Fruit fly (Drosophila melanogaster): ENCODE measurements around the gene CG9121.
A peak's percentile ranks its signal among the peaks of the same experiment; 100 is the strongest.

Gene CG9121

dm6 chr2L:5060952-5061478, 10.2 kb upstream of the CG9121 start (continued):
- TF ChIP-seq HHEX (GFP tag; optimal IDR thresholded peaks at IDR 0.05) (peak; percentile 76), danr (GFP tag; IDR thresholded peaks at IDR 0.05) (peak; percentile 49; the same call in 1 of the 2 replicates), NFAT (GFP tag; IDR thresholded peaks at IDR 0.05) (peak; percentile 31; the same call in 1 of the 2 replicates), CG13424 (tag; optimal IDR thresholded peaks at IDR 0.05) (peak; percentile 56), CG10959 (GFP tag; IDR thresholded peaks at IDR 0.05) (no peak), CG12659 (GFP tag; optimal IDR thresholded peaks at IDR 0.05) (peak; percentile 57), fd64A (GFP tag; optimal IDR thresholded peaks at IDR 0.05) (no peak), HLHmδ (GFP tag; optimal IDR thresholded peaks at IDR 0.05) (no peak), B-H2 (GFP tag; optimal IDR thresholded peaks at IDR 0.05) (peak; percentile 46), odd (GFP tag; optimal IDR thresholded peaks at IDR 0.05) (peak; percentile 72), CG6254 (GFP tag; optimal IDR thresholded peaks at IDR 0.05) (peak; percentile 59), gce (GFP tag; IDR thresholded peaks at IDR 0.05) (0 out of 3 replicates have a peak, but pooled peaks have one; percentile 29), stwl (tag; optimal IDR thresholded peaks at IDR 0.05) (no peak), CG8281 (tag; optimal IDR thresholded peaks at IDR 0.05) (peak; percentile 23), repo (GFP tag; optimal IDR thresholded peaks at IDR 0.05) (peak; percentile 15), pum (GFP tag; optimal IDR thresholded peaks at IDR 0.05) (peak; percentile 80), CG10274 (GFP tag; optimal IDR thresholded peaks at IDR 0.05) (peak; percentile 15), CG1832 (GFP tag; optimal IDR thresholded peaks at IDR 0.05) (no peak), lab (GFP tag; optimal IDR thresholded peaks at IDR 0.05) (peak; percentile 91), CG6791 (GFP tag; IDR thresholded peaks at IDR 0.05; ENCODE audit: partially characterized antibody) (no peak), CG6765 (GFP tag; optimal IDR thresholded peaks at IDR 0.05) (peak; percentile 74), pros (GFP tag; optimal IDR thresholded peaks at IDR 0.05) (no peak), CrebB (tag; optimal IDR thresholded peaks at IDR 0.05) (peak; percentile 58), ind (GFP tag; optimal IDR thresholded peaks at IDR 0.05) (peak; percentile 8), Blimp-1 (GFP tag; optimal IDR thresholded peaks at IDR 0.05) (peak; percentile 64), so (GFP tag; IDR thresholded peaks at IDR 0.05) (peak; percentile 91), Hey (tag; optimal IDR thresholded peaks at IDR 0.05) (peak; percentile 6), zen (tag; optimal IDR thresholded peaks at IDR 0.05) (no peak), CG17361 (GFP tag; IDR thresholded peaks at IDR 0.05) (peak; percentile 60), Ada2b (GFP tag; IDR thresholded peaks at IDR 0.05) (peak; percentile 66), Awh (GFP tag; IDR thresholded peaks at IDR 0.05) (peak; percentile 73), Lpt (GFP tag; optimal IDR thresholded peaks at IDR 0.05) (no peak), Aef1 (GFP tag; IDR thresholded peaks at IDR 0.05) (0 out of 3 replicates have a peak, but pooled peaks have one; percentile 46), ap (GFP tag; IDR thresholded peaks at IDR 0.05) (peak; percentile 63), z (GFP tag; IDR thresholded peaks at IDR 0.05) (peak; percentile 60; the same call in 2 of the 3 replicates), CG8944 (GFP tag; optimal IDR thresholded peaks at IDR 0.05) (peak; percentile 12), D19A (tag; optimal IDR thresholded peaks at IDR 0.05) (peak; percentile 24), chm (GFP tag; IDR thresholded peaks at IDR 0.05) (no peak), CG1529 (GFP tag; optimal IDR thresholded peaks at IDR 0.05) (peak; percentile 4), CG2120 (GFP tag; optimal IDR thresholded peaks at IDR 0.05) (peak; percentile 88), CG17612 (GFP tag; IDR thresholded peaks at IDR 0.05) (no peak), YL-1 (GFP tag; optimal IDR thresholded peaks at IDR 0.05) (no peak), CG17328 (GFP tag; IDR thresholded peaks at IDR 0.05) (peak; percentile 74), mirr (GFP tag; optimal IDR thresholded peaks at IDR 0.05) (peak; percentile 69), Gug (GFP tag; IDR thresholded peaks at IDR 0.05) (no peak), CG16779 (GFP tag; IDR thresholded peaks at IDR 0.05) (no peak), sqz (GFP tag; optimal IDR thresholded peaks at IDR 0.05) (peak; percentile 21), CG13624 (GFP tag; optimal IDR thresholded peaks at IDR 0.05) (peak; percentile 58), twi (tag; optimal IDR thresholded peaks at IDR 0.05) (no peak), Deaf1 (tag; optimal IDR thresholded peaks at IDR 0.05) (peak; percentile 13)

All from whole organism, embryonic.